Worm (Caenorhabditis elegans) whole organism, L4 larva: ENCODE data around the gene F46B3.8.

ENCODE experiments used
- daf-16 ChIP-seq, 3 experiments: sonication (generic microtip); optimal IDR thresholded peaks; 2 replicates each; lab custom pipeline; 2016 to 2017; ENCODE audit warnings: missing genetic modification characterization in 3 of 3, missing genetic modification reagents in 3 of 3, mild to moderate bottlenecking in 2 of 3, missing compliant biosample characterization in 2 of 3, missing biosample characterization in 1 of 3, moderate library complexity in 1 of 3
- nhr-41 ChIP-seq: fragments of 200-800 bp; sonication (Bioruptor generic); IDR thresholded peaks from 2 replicates; pipeline ENCODE4 v1.3.6; 2022; ENCODE audit warnings: missing genetic modification reagents, missing genetic modification characterization, missing compliant biosample characterization
- nhr-76 ChIP-seq: fragments of 150-350 bp; optimal IDR thresholded peaks from 2 replicates; lab custom pipeline; 2014; ENCODE audit warnings: missing biosample characterization, missing genetic modification characterization
- nhr-77 ChIP-seq: fragments of 150-350 bp; optimal IDR thresholded peaks from 2 replicates; lab custom pipeline; 2014; ENCODE audit warnings: missing biosample characterization, missing genetic modification characterization
- zip-2 ChIP-seq: fragments of 150-350 bp; optimal IDR thresholded peaks from 2 replicates; lab custom pipeline; 2014; ENCODE audit warnings: missing biosample characterization, missing genetic modification characterization

DNA sequence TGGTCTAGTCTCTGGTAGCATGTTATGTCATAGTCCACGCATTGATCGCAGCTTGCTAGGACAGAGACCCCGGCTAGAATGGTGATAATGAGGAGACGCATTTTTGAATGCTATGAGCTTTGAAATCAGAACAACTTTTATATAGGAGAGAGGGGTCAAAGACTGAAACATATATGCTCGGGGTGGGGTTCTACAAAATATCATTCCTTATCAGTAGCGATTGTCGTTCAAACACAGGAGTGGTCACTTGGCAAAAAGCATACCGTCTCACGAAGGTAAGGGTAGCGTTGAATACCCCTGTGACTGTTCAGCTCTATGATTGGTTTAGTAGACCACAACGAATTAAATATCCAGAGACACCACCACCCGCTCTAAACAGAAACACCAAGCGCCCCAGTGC, 25.9 kb downstream of the F46B3.8 start, which contains the start of gene F46B3.1:
- no peak for TF ChIP-seq nhr-41 (GFP tag; lab: Robert Waterston, UW)
- no peak for TF ChIP-seq daf-16 (GFP tag; optimal IDR thresholded peaks at IDR 0.05; lab: Kevin White, UChicago)
- no peak for TF ChIP-seq daf-16 (tag; optimal IDR thresholded peaks at IDR 0.05; lab: Kevin White, UChicago)
- no peak for TF ChIP-seq nhr-76 (tag; lab: Kevin White, UChicago)
- no peak for TF ChIP-seq nhr-77
- TF ChIP-seq zip-2 (tag; lab: Kevin White, UChicago): no peak
